Fruit fly (Drosophila melanogaster) whole organism, adult: ENCODE data around the gene drongo.

Experiments used
- CG11617 ChIP-seq: fragments of 200-800 bp; sonication (Bioruptor generic); optimal IDR thresholded peaks from 2 replicates; lab custom pipeline; 2017; ENCODE audit warnings: mild to moderate bottlenecking, missing biosample characterization, missing genetic modification reagents, missing genetic modification characterization
- CG12768 ChIP-seq: fragments of 200-800 bp; sonication (Bioruptor generic); optimal IDR thresholded peaks from 2 replicates; lab custom pipeline; 2017; ENCODE audit warnings: missing biosample characterization, missing genetic modification characterization, mild to moderate bottlenecking, moderate library complexity, missing genetic modification reagents
- CG14711 ChIP-seq: fragments of 200-800 bp; sonication (Bioruptor generic); optimal IDR thresholded peaks from 2 replicates; lab custom pipeline; 2018; ENCODE audit warnings: missing biosample characterization, mild to moderate bottlenecking, missing genetic modification characterization, moderate library complexity
- CG1620 ChIP-seq: fragments of 200-800 bp; sonication (Bioruptor generic); optimal IDR thresholded peaks from 2 replicates; lab custom pipeline; 2016; ENCODE audit warnings: missing biosample characterization, missing genetic modification characterization
- CG33017 ChIP-seq: fragments of 200-800 bp; sonication (Bioruptor generic); optimal IDR thresholded peaks from 2 replicates; lab custom pipeline; 2018; ENCODE audit warnings: missing biosample characterization, mild to moderate bottlenecking, missing genetic modification characterization, moderate library complexity
- CG7045 ChIP-seq: fragments of 200-800 bp; sonication (Bioruptor generic); optimal IDR thresholded peaks from 2 replicates; lab custom pipeline; 2017; ENCODE audit warnings: missing biosample characterization, mild to moderate bottlenecking, missing genetic modification characterization
- CG7101 ChIP-seq: fragments of 200-800 bp; sonication (Bioruptor generic); optimal IDR thresholded peaks from 2 replicates; lab custom pipeline; 2018; ENCODE audit warnings: missing biosample characterization, mild to moderate bottlenecking, missing genetic modification characterization, moderate library complexity
- Clk ChIP-seq: fragments of 200-800 bp; sonication (Bioruptor generic); optimal IDR thresholded peaks from 2 replicates; lab custom pipeline; 2017; ENCODE audit warnings: missing biosample characterization, missing genetic modification characterization
- Crg-1 ChIP-seq: fragments of 200-800 bp; sonication (Bioruptor generic); optimal IDR thresholded peaks from 2 replicates; lab custom pipeline; 2016; ENCODE audit warnings: missing biosample characterization, missing genetic modification characterization
- Hr96 ChIP-seq: fragments of 200-800 bp; sonication (Bioruptor generic); optimal IDR thresholded peaks from 2 replicates; lab custom pipeline; 2016; ENCODE audit warnings: missing biosample characterization, missing genetic modification characterization
- Mnt ChIP-seq: fragments of 200-800 bp; sonication (Bioruptor generic); optimal IDR thresholded peaks from 2 replicates; lab custom pipeline; 2016; ENCODE audit warnings: missing biosample characterization, mild to moderate bottlenecking, missing genetic modification characterization
- cic ChIP-seq: fragments of 200-800 bp; sonication (Bioruptor generic); optimal IDR thresholded peaks from 2 replicates; lab custom pipeline; 2017; ENCODE audit warnings: missing biosample characterization, mild to moderate bottlenecking, missing genetic modification characterization, moderate library complexity
- cnc ChIP-seq, 2 experiments: fragments of >200 bp; optimal IDR thresholded peaks; 2 replicates each; lab custom pipeline; 2017
- kay ChIP-seq: fragments of 200-800 bp; sonication (Bioruptor generic); peaks from one replicate; lab custom pipeline; 2016; ENCODE audit warnings: missing biosample characterization, missing genetic modification characterization, borderline replicate concordance
- ovo ChIP-seq: fragments of 200-800 bp; sonication (Bioruptor generic); optimal IDR thresholded peaks from 2 replicates; lab custom pipeline; 2016; ENCODE audit warnings: missing biosample characterization, missing genetic modification characterization
- pad ChIP-seq: fragments of 200-800 bp; sonication (Bioruptor generic); optimal IDR thresholded peaks from 3 replicates; lab custom pipeline; 2017; ENCODE audit warnings: missing biosample characterization, missing genetic modification characterization, mild to moderate bottlenecking, moderate library complexity, missing genetic modification reagents
- tj ChIP-seq: fragments of 200-800 bp; sonication (Bioruptor generic); optimal IDR thresholded peaks from 3 replicates; lab custom pipeline; 2017; ENCODE audit warnings: missing biosample characterization, mild to moderate bottlenecking, missing genetic modification characterization, moderate library complexity
- toe ChIP-seq: fragments of 200-800 bp; sonication (Bioruptor generic); optimal IDR thresholded peaks from 2 replicates; lab custom pipeline; 2016; ENCODE audit warnings: missing biosample characterization, missing genetic modification characterization

drongo gene

DNA sequence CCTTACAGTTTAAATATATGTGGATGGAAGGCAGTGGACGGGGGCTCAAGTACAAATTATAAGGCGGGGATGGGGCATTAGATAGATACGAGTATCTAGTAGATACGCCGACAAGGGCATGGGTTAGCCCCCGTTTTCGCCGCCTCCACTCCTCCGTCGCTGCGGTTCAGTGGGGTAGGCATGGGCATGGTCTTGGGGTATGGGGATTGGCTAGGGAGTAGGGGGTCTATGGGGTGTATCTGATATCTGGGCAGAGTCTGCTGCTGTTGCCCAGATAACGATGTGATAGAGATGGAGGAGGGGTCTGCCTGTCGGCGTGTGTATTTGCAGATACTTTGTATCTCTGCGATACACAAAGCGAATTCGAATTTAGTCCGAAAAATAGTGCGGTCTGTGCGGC lies 60.9 kb downstream of the drongo start:
- no peak for TF ChIP-seq kay (GFP tag; lab: Kevin White, UChicago)
- no peak for TF ChIP-seq tj (GFP tag; lab: Kevin White, UChicago)
- no peak for TF ChIP-seq CG33017
- no peak for TF ChIP-seq Mnt (GFP tag; lab: Kevin White, UChicago)
- no peak for TF ChIP-seq Crg-1 (GFP tag; lab: Kevin White, UChicago)
- peak; percentile 38 for TF ChIP-seq CG12768
- TF ChIP-seq CG7045 (GFP tag; lab: Kevin White, UChicago), result no peak
- no peak for TF ChIP-seq Hr96 (GFP tag; lab: Kevin White, UChicago)
- no peak for TF ChIP-seq CG11617
- TF ChIP-seq ovo, result no peak
- peak; percentile 42 for TF ChIP-seq pad (GFP tag; lab: Kevin White, UChicago)
- no peak for TF ChIP-seq CG14711 (tag; lab: Kevin White, UChicago)
- TF ChIP-seq CG1620 (GFP tag; lab: Kevin White, UChicago), result no peak
- TF ChIP-seq Clk (GFP tag; lab: Kevin White, UChicago), result no peak

DNA sequence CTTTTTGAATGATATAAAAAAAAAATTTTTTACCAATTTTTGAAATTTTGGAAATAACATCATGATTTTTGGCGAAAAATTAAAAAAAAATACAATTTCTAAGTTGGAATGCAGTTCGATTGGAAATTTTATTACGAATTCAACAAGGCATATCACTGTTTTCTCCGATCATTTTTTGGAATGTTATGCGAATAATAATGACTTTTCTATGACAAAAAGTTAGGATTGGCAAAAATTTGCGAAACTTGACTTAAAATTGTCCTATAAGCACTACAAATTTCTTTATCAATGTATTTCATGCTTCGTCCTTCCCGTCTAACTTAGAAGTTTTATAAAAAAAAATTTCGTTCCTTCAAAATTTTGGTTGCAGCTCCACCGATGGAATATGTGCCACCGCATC lies 66.8 kb downstream of the drongo start, which contains the start of gene CG3544:
Gene CG3544, plus strand, starts transcription at position 301 of the 400 bp plus-strand sequence.
- no peak for TF ChIP-seq cic (GFP tag; lab: Kevin White, UChicago)
- TF ChIP-seq kay (GFP tag; lab: Kevin White, UChicago), result no peak
- no peak for TF ChIP-seq toe
- TF ChIP-seq CG14711 (tag; lab: Kevin White, UChicago), result no peak
- TF ChIP-seq CG7101 (tag; lab: Kevin White, UChicago), result no peak
- TF ChIP-seq tj (GFP tag; lab: Kevin White, UChicago), result no peak
- no peak for TF ChIP-seq cnc (optimal IDR thresholded peaks at IDR 0.05; lab: Kevin White, UChicago)
- TF ChIP-seq Crg-1 (GFP tag; lab: Kevin White, UChicago), result no peak
- no peak for TF ChIP-seq CG1620 (GFP tag; lab: Kevin White, UChicago)
- TF ChIP-seq Clk (GFP tag; lab: Kevin White, UChicago), result no peak
